Fruit fly (Drosophila melanogaster) whole organism, embryonic: ENCODE measurements around the gene CG5446.

Source experiments
- Awh ChIP-seq: fragments of 200-800 bp; sonication (Bioruptor generic); IDR thresholded peaks from 2 replicates; pipeline ENCODE4, ENCODE4 v1.3.6; 2022; ENCODE audit warnings: missing biosample characterization, missing genetic modification characterization
- CG10321 ChIP-seq: fragments of 200-800 bp; sonication (Bioruptor generic); IDR thresholded peaks from 2 replicates; pipeline ENCODE4 v1.3.6; 2022; ENCODE audit warnings: missing biosample characterization, missing genetic modification characterization
- CG10959 ChIP-seq: fragments of 200-800 bp; sonication (Bioruptor generic); IDR thresholded peaks from 2 replicates; pipeline ENCODE4 v1.3.6; 2022; ENCODE audit warnings: missing biosample characterization, missing genetic modification characterization
- CG11085 ChIP-seq: fragments of 200-800 bp; sonication (Bioruptor generic); IDR thresholded peaks from 2 replicates; pipeline ENCODE4 v1.3.6; 2022; ENCODE audit warnings: missing biosample characterization, missing genetic modification characterization
- CG12942 ChIP-seq: fragments of 200-800 bp; sonication (Bioruptor generic); optimal IDR thresholded peaks from 3 replicates; lab custom pipeline; 2016; ENCODE audit warnings: missing biosample characterization, missing genetic modification characterization
- CG13894 ChIP-seq: fragments of 200-800 bp; sonication (Bioruptor generic); optimal IDR thresholded peaks from 3 replicates; lab custom pipeline; 2018; ENCODE audit warnings: missing biosample characterization, mild to moderate bottlenecking, missing genetic modification characterization, moderate library complexity
- CG1529 ChIP-seq: fragments of 200-800 bp; sonication (Bioruptor generic); optimal IDR thresholded peaks from 3 replicates; lab custom pipeline; 2018; ENCODE audit warnings: missing biosample characterization, missing genetic modification characterization
- CG15514 ChIP-seq: fragments of 200-800 bp; sonication (Bioruptor generic); optimal IDR thresholded peaks from 3 replicates; lab custom pipeline; 2017; ENCODE audit warnings: missing biosample characterization, missing genetic modification characterization, mild to moderate bottlenecking, moderate library complexity, missing genetic modification reagents
- CG16815 ChIP-seq: fragments of 200-800 bp; sonication (Bioruptor generic); optimal IDR thresholded peaks from 3 replicates; lab custom pipeline; 2017; ENCODE audit warnings: missing biosample characterization, mild to moderate bottlenecking, missing genetic modification characterization
- CG17912 ChIP-seq: fragments of 200-800 bp; sonication (Bioruptor generic); optimal IDR thresholded peaks from 2 replicates; lab custom pipeline; 2018; ENCODE audit warnings: missing biosample characterization, mild to moderate bottlenecking, missing genetic modification characterization
- CG1792 ChIP-seq: fragments of 200-800 bp; sonication (Bioruptor generic); optimal IDR thresholded peaks from 2 replicates; lab custom pipeline; 2016; ENCODE audit warnings: missing biosample characterization, missing genetic modification characterization
- CG18476 ChIP-seq: fragments of 200-800 bp; sonication (Bioruptor generic); optimal IDR thresholded peaks from 2 replicates; lab custom pipeline; 2016; ENCODE audit warnings: missing biosample characterization, mild to moderate bottlenecking, missing genetic modification characterization
- CG2199 ChIP-seq: fragments of 200-800 bp; sonication (Bioruptor generic); IDR thresholded peaks from 3 replicates; pipeline ENCODE4 v1.3.6; 2022; ENCODE audit warnings: missing biosample characterization, missing genetic modification characterization
- CG2678 ChIP-seq: fragments of 200-800 bp; sonication (Bioruptor generic); optimal IDR thresholded peaks from 3 replicates; lab custom pipeline; 2019; ENCODE audit warnings: missing biosample characterization, mild to moderate bottlenecking, missing genetic modification characterization, moderate library complexity
- CG30403 ChIP-seq: fragments of 200-800 bp; sonication (Bioruptor generic); optimal IDR thresholded peaks from 3 replicates; lab custom pipeline; 2016; ENCODE audit warnings: missing biosample characterization, missing genetic modification characterization
- CG3163 ChIP-seq: fragments of 200-800 bp; sonication (Bioruptor generic); optimal IDR thresholded peaks from 3 replicates; lab custom pipeline; 2016; ENCODE audit warnings: missing biosample characterization, missing genetic modification characterization
- CG42726 ChIP-seq: fragments of 200-800 bp; sonication (Bioruptor generic); IDR thresholded peaks from 2 replicates; pipeline ENCODE4 v1.3.6; 2022; ENCODE audit warnings: missing biosample characterization, missing genetic modification characterization; ENCODE audit not compliant: partially characterized antibody
- CG4404 ChIP-seq: fragments of 200-800 bp; sonication (Bioruptor generic); IDR thresholded peaks from 2 replicates; pipeline ENCODE4 v1.3.6; 2022; ENCODE audit warnings: missing biosample characterization, missing genetic modification characterization
- CG4424 ChIP-seq: fragments of 200-800 bp; sonication (Bioruptor generic); optimal IDR thresholded peaks from 3 replicates; lab custom pipeline; 2016; ENCODE audit warnings: missing biosample characterization, missing genetic modification characterization
- CG4617 ChIP-seq: fragments of 200-800 bp; sonication (Bioruptor generic); optimal IDR thresholded peaks from 3 replicates; lab custom pipeline; 2016; ENCODE audit warnings: missing biosample characterization, missing genetic modification characterization, borderline replicate concordance
- CG4707 ChIP-seq: fragments of 200-800 bp; sonication (Bioruptor generic); optimal IDR thresholded peaks from 2 replicates; lab custom pipeline; 2018; ENCODE audit warnings: missing biosample characterization, mild to moderate bottlenecking, missing genetic modification characterization, moderate library complexity
- CG6683 ChIP-seq: fragments of 200-800 bp; sonication (Bioruptor generic); optimal IDR thresholded peaks from 2 replicates; lab custom pipeline; 2017; ENCODE audit warnings: missing biosample characterization, mild to moderate bottlenecking, missing genetic modification characterization, missing genetic modification reagents
- CG7987 ChIP-seq: fragments of 200-800 bp; sonication (Bioruptor generic); optimal IDR thresholded peaks from 2 replicates; lab custom pipeline; 2018; ENCODE audit warnings: missing biosample characterization, mild to moderate bottlenecking, missing genetic modification characterization, moderate library complexity
- CG8359 ChIP-seq: fragments of 200-800 bp; sonication (Bioruptor generic); optimal IDR thresholded peaks from 2 replicates; lab custom pipeline; 2017; ENCODE audit warnings: missing biosample characterization, mild to moderate bottlenecking, missing genetic modification characterization, borderline replicate concordance
- Dp ChIP-seq: fragments of 200-800 bp; sonication (Bioruptor generic); optimal IDR thresholded peaks from 2 replicates; lab custom pipeline; 2018; ENCODE audit warnings: missing biosample characterization, mild to moderate bottlenecking, missing genetic modification characterization, moderate library complexity
- Dref ChIP-seq: fragments of 200-800 bp; sonication (Bioruptor generic); IDR thresholded peaks from 2 replicates; pipeline ENCODE4 v1.3.6; 2022; ENCODE audit warnings: missing biosample characterization, missing genetic modification characterization
- Ets65A ChIP-seq: fragments of 200-800 bp; sonication (Bioruptor generic); peaks from one replicate; lab custom pipeline; 2016; ENCODE audit warnings: missing biosample characterization, missing genetic modification characterization
- GATAe ChIP-seq: fragments of 200-800 bp; sonication (Bioruptor generic); conservative IDR thresholded peaks from 2 replicates; pipeline ENCODE4 v1.3.6; 2022; ENCODE audit warnings: missing biosample characterization, missing genetic modification characterization
- HHEX ChIP-seq: fragments of 200-800 bp; sonication (Bioruptor generic); optimal IDR thresholded peaks from 3 replicates; lab custom pipeline; 2017; ENCODE audit warnings: missing biosample characterization, mild to moderate bottlenecking, missing genetic modification characterization, missing genetic modification reagents
- HLH54F ChIP-seq: fragments of 200-800 bp; sonication (Bioruptor generic); optimal IDR thresholded peaks from 3 replicates; lab custom pipeline; 2016; ENCODE audit warnings: missing biosample characterization, missing genetic modification characterization
- MESR4 ChIP-seq: fragments of 200-800 bp; sonication (Bioruptor generic); optimal IDR thresholded peaks from 2 replicates; lab custom pipeline; 2018; ENCODE audit warnings: missing biosample characterization, mild to moderate bottlenecking, missing genetic modification characterization, moderate library complexity
- Myb ChIP-seq: fragments of 200-800 bp; sonication (Bioruptor generic); optimal IDR thresholded peaks from 2 replicates; lab custom pipeline; 2016; ENCODE audit warnings: missing biosample characterization, missing genetic modification characterization
- NC2α ChIP-seq: fragments of 200-800 bp; sonication (Bioruptor generic); optimal IDR thresholded peaks from 2 replicates; lab custom pipeline; 2016; ENCODE audit warnings: missing biosample characterization, missing genetic modification characterization
- Oaz ChIP-seq: fragments of 200-800 bp; sonication (Bioruptor generic); IDR thresholded peaks from 2 replicates; pipeline ENCODE4 v1.3.6; 2022; ENCODE audit warnings: missing biosample characterization, missing genetic modification characterization
- Trl ChIP-seq, 3 experiments: fragments of >200 bp in 2 of 3; fragments of 200-800 bp in 1 of 3; sonication (Bioruptor generic) in 1 of 3; optimal IDR thresholded peaks; 2 replicates in 1 of 3; 3 replicates in 2 of 3; lab custom pipeline; 2016 to 2017; ENCODE audit warnings: missing biosample characterization in 1 of 3, missing genetic modification characterization in 1 of 3
- ase ChIP-seq: fragments of 200-800 bp; sonication (Bioruptor generic); IDR thresholded peaks from 3 replicates; pipeline ENCODE4 v1.3.6; 2022; ENCODE audit warnings: missing biosample characterization, missing genetic modification characterization
- bcd ChIP-seq: fragments of 200-800 bp; sonication (Bioruptor generic); optimal IDR thresholded peaks from 2 replicates; lab custom pipeline; 2017; ENCODE audit warnings: missing biosample characterization, mild to moderate bottlenecking, missing genetic modification characterization
- da ChIP-seq: fragments of 200-800 bp; sonication (Bioruptor generic); optimal IDR thresholded peaks from 2 replicates; lab custom pipeline; 2016; ENCODE audit warnings: missing biosample characterization, missing genetic modification characterization
- gcm ChIP-seq: fragments of 200-800 bp; sonication (Bioruptor generic); optimal IDR thresholded peaks from 2 replicates; lab custom pipeline; 2019; ENCODE audit warnings: missing biosample characterization, mild to moderate bottlenecking, missing genetic modification characterization, moderate library complexity
- gro ChIP-seq: fragments of 200-800 bp; sonication (Bioruptor generic); optimal IDR thresholded peaks from 2 replicates; lab custom pipeline; 2016; ENCODE audit warnings: missing biosample characterization, missing genetic modification characterization
- kah ChIP-seq: fragments of 200-800 bp; sonication (Bioruptor generic); optimal IDR thresholded peaks from 2 replicates; lab custom pipeline; 2018; ENCODE audit warnings: missing biosample characterization, mild to moderate bottlenecking, missing genetic modification characterization
- lov ChIP-seq, 2 experiments: fragments of 200-800 bp in 1 of 2; fragments of >200 bp in 1 of 2; sonication (Bioruptor generic) in 1 of 2; IDR thresholded peaks in 1 of 2; optimal IDR thresholded peaks in 1 of 2; 2 replicates in 1 of 2; 3 replicates in 1 of 2; pipeline versions ENCODE4 v1.3.6 to Lab custom; 2017 to 2022; ENCODE audit warnings: missing biosample characterization in 1 of 2, missing genetic modification characterization in 1 of 2
- pfk ChIP-seq: fragments of 200-800 bp; sonication (Bioruptor generic); optimal IDR thresholded peaks from 2 replicates; lab custom pipeline; 2018; ENCODE audit warnings: missing biosample characterization, mild to moderate bottlenecking, missing genetic modification characterization, moderate library complexity
- pita ChIP-seq: fragments of 200-800 bp; sonication (Bioruptor generic); optimal IDR thresholded peaks from 2 replicates; lab custom pipeline; 2017; ENCODE audit warnings: missing biosample characterization, mild to moderate bottlenecking, missing genetic modification characterization
- sima ChIP-seq: fragments of 200-800 bp; sonication (Bioruptor generic); optimal IDR thresholded peaks from 2 replicates; lab custom pipeline; 2016; ENCODE audit warnings: missing biosample characterization, missing genetic modification characterization
- slou ChIP-seq: fragments of 200-800 bp; sonication (Bioruptor generic); optimal IDR thresholded peaks from 3 replicates; lab custom pipeline; 2016; ENCODE audit warnings: missing biosample characterization, missing genetic modification characterization
- sqz ChIP-seq: fragments of 200-800 bp; sonication (Bioruptor generic); optimal IDR thresholded peaks from 3 replicates; lab custom pipeline; 2018; ENCODE audit warnings: missing biosample characterization, mild to moderate bottlenecking, missing genetic modification characterization
- tup ChIP-seq: fragments of 200-800 bp; sonication (Bioruptor generic); optimal IDR thresholded peaks from 2 replicates; lab custom pipeline; 2016; ENCODE audit warnings: missing biosample characterization, mild to moderate bottlenecking, missing genetic modification characterization, moderate library complexity
- vfl ChIP-seq: fragments of 200-800 bp; sonication (Bioruptor generic); optimal IDR thresholded peaks from 2 replicates; lab custom pipeline; 2016; ENCODE audit warnings: missing biosample characterization, missing genetic modification characterization
- zf30C ChIP-seq: fragments of 200-800 bp; sonication (Bioruptor generic); optimal IDR thresholded peaks from 3 replicates; lab custom pipeline; 2018; ENCODE audit warnings: missing biosample characterization, mild to moderate bottlenecking, missing genetic modification characterization

The CG5446 gene

DNA sequence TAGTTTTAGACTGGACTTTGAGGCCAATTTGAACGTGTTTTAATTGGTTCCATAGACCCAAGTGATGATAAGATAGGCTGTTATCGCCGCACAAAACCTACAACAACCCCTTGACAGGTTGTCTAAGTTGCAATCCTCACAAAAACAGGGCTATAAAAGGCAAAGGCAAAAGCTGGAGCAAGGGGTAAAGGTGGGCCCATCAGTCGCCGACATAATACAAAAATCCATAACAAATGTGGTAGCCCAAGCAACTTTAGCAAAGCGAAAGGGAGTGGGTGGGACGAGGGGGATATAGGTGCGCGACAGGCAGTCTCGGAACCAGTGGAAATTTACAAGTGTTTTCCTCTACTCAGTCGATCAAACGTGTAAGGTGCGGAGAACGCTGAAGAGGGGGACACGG, 36.6 kb upstream of the CG5446 start (continued):
- TF ChIP-seq CG42726 (GFP tag; lab: Robert Waterston, UW) = no peak
- TF ChIP-seq CG15514 (GFP tag; lab: Kevin White, UChicago) = no peak
- TF ChIP-seq da (GFP tag; lab: Kevin White, UChicago) = no peak
- no peak for TF ChIP-seq lov (optimal IDR thresholded peaks at IDR 0.05; lab: Kevin White, UChicago)
- TF ChIP-seq lov (GFP tag; IDR thresholded peaks at IDR 0.05; lab: Robert Waterston, UW) = 0 out of 3 replicates have a peak, but pooled peaks have one; percentile 13
- no peak for TF ChIP-seq CG10321
- no peak for TF ChIP-seq Trl (optimal IDR thresholded peaks at IDR 0.05; lab: Kevin White, UChicago)
- TF ChIP-seq Trl (GFP tag; optimal IDR thresholded peaks at IDR 0.05; lab: Kevin White, UChicago) = no peak
- TF ChIP-seq Awh (GFP tag; lab: Robert Waterston, UW) = no peak
- TF ChIP-seq CG13894 (tag; lab: Kevin White, UChicago) = peak; percentile 20
- TF ChIP-seq bcd = no peak
- TF ChIP-seq GATAe (GFP tag; lab: Robert Waterston, UW) = peak; percentile 33; the same call in 1 of the 2 replicates
- TF ChIP-seq Myb (GFP tag; lab: Kevin White, UChicago) = no peak
- TF ChIP-seq CG16815 = no peak
- TF ChIP-seq CG4424 (GFP tag; lab: Kevin White, UChicago) = no peak

DNA sequence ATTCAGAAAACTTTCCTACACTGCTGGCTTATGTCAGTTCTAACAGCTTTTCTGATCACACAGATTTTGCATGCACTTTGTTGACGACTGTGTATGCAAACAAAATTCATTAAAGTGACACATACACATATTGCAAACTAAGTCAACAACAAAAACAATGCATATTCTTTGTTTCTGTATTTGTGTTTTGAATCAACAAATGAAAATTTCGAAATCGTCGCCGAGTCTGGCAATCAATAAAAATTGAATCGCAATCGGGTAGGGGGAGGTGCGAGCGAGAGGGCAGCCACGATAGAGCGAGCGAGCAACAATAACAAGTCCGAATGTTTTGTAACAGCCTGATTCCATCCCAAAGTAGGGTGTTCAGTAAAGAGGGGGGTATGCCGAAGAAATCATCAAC, 35.5 kb upstream of the CG5446 start:
- TF ChIP-seq CG30403 (GFP tag; lab: Kevin White, UChicago) (no peak), NC2α (GFP tag; lab: Kevin White, UChicago) (no peak), CG17912 (GFP tag; lab: Kevin White, UChicago) (no peak), CG1529 (GFP tag; lab: Kevin White, UChicago) (no peak), Dp (no peak), CG10959 (GFP tag; lab: Robert Waterston, UW) (no peak), MESR4 (no peak), ase (no peak), Ets65A (no peak), CG8359 (GFP tag; lab: Kevin White, UChicago) (peak; percentile 39), CG2199 (GFP tag; lab: Robert Waterston, UW) (no peak), HHEX (GFP tag; lab: Kevin White, UChicago) (no peak), CG12942 (GFP tag; lab: Kevin White, UChicago) (no peak), CG11085 (GFP tag; lab: Robert Waterston, UW) (no peak), vfl (GFP tag; lab: Kevin White, UChicago) (no peak), Dref (GFP tag; lab: Robert Waterston, UW) (no peak), zf30C (GFP tag; lab: Kevin White, UChicago) (no peak), Oaz (GFP tag; lab: Robert Waterston, UW) (no peak), slou (GFP tag; lab: Kevin White, UChicago) (no peak), pita (GFP tag; lab: Kevin White, UChicago) (no peak), CG18476 (GFP tag; lab: Kevin White, UChicago) (no peak), pfk (no peak), CG4707 (peak; percentile 25), HLH54F (GFP tag; lab: Kevin White, UChicago) (no peak), CG4404 (GFP tag; lab: Robert Waterston, UW) (no peak), CG7987 (GFP tag; lab: Kevin White, UChicago) (peak; percentile 66), CG3163 (GFP tag; lab: Kevin White, UChicago) (no peak), gro (GFP tag; lab: Kevin White, UChicago) (no peak), CG6683 (GFP tag; lab: Kevin White, UChicago) (peak; percentile 3), sqz (GFP tag; lab: Kevin White, UChicago) (peak; percentile 13), CG2678 (tag; lab: Kevin White, UChicago) (peak; percentile 58), kah (GFP tag; lab: Kevin White, UChicago) (peak; percentile 24), CG1792 (peak; percentile 16), CG4617 (GFP tag; lab: Kevin White, UChicago) (no peak), gcm (no peak), sima (no peak), tup (GFP tag; lab: Kevin White, UChicago) (no peak)
